Fruit fly (Drosophila melanogaster) whole organism: ENCODE results near the gene CG14817.

Source experiments
- CG8478 ChIP-seq: fragments of >200 bp; optimal IDR thresholded peaks from 2 replicates; lab custom pipeline; 2018; ENCODE audit warnings: inconsistent platforms
- Dll ChIP-seq: fragments of >200 bp; optimal IDR thresholded peaks from 2 replicates; lab custom pipeline; 2017
- EcR ChIP-seq, 2 experiments: fragments of >200 bp; optimal IDR thresholded peaks; 2 replicates each; lab custom pipeline; 2017; ENCODE audit warnings: missing biosample characterization in 2 of 2, missing genetic modification characterization in 2 of 2, missing genetic modification reagents in 2 of 2
- pan ChIP-seq: fragments of >200 bp; optimal IDR thresholded peaks from 2 replicates; lab custom pipeline; 2017
- psq ChIP-seq: fragments of >200 bp; optimal IDR thresholded peaks from 2 replicates; lab custom pipeline; 2017

dm6 chrX:1858867-1859266 is 18.2 kb downstream of the CG14817 start, which contains the start of gene Lamtor5:
- TF ChIP-seq EcR (GFP tag; optimal IDR thresholded peaks at IDR 0.05; lab: Kevin White, UChicago) (no peak), Dll (lab: Kevin White, UChicago) (no peak), psq (lab: Kevin White, UChicago) (no peak), pan (lab: Kevin White, UChicago) (no peak), CG8478 (lab: Kevin White, UChicago) (no peak)
